Fruit fly (Drosophila melanogaster) whole organism, larva: ENCODE results near the gene CG32856.

ENCODE experiments used
- noc ChIP-seq: fragments of 200-800 bp; sonication (Bioruptor generic); optimal IDR thresholded peaks from 3 replicates; lab custom pipeline; 2019; ENCODE audit warnings: missing biosample characterization, mild to moderate bottlenecking, missing genetic modification characterization, moderate library complexity

Gene CG32856

DNA sequence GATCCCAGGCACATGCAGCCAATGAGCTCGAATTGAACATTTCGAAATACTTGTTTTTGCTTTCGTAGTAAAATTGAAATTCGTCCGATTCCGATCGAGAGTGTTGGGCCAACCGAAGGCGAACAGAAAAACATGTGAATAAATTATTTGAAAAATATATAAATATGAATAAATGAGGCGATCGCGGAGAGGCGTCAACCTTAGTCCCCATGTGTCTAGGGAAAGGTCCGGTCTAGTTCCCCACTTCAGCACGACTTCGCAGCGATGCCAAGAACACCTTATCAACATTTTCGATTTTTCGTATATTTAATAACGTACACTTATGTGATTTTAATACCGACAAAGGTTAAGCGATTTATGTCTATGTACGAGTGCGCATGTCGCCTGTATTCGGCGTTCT lies 26.4 kb upstream of the CG32856 start:
- TF ChIP-seq noc (tag; lab: Kevin White, UChicago), result no peak

DNA sequence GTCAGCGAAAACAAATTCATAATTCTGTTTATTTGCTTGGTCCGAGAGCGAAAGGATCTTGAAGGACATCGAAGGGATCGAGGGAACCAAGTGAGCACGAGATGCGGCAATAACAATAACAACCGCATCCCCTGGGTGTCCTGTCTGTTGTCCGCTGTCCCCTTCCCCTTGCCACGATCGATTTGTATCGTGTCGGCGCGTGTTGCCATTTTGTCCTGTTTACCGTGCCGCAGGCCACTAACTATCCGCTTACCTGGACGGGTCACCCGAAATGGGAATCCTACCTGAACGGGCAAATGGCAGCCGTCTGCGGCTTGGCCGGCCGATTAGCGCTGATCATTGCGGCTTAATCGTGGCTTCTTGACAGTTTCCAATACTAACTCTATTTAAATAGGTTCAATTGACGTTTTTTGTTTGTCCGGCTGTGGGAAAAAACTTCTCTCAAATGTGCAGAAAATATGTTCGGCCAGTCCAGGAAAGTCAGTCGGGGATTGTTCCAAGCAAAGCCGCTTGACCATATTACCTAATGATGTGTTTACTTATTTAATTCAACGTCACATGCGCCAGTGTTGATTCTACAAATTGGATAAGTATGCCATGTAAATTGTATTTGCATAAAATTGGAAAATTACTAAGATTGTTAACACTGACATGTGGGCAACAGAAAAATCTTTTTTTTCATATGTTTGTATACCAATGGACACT lies 24.2 kb upstream of the CG32856 start:
- no peak for TF ChIP-seq noc (tag; lab: Kevin White, UChicago)

DNA sequence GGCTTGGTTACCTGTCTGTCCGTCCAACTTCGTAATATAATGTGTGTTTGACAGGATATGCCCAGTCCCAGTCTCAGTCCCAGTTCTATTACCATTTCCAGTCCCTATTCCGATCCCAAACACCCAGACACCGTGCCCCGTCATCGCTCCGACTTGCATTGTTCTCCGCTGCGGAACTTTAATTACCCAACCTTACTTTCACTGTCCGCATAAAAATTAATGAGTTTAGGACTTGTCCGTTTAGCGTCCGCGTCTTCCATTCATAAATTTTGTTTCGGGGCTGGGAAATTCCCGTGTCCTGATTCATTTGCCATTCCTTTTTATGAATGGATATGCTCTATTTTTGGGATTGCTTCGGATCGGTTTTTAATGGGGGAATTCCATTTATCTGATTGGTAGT lies 23.2 kb upstream of the CG32856 start:
- TF ChIP-seq noc (tag; lab: Kevin White, UChicago), result no peak

DNA sequence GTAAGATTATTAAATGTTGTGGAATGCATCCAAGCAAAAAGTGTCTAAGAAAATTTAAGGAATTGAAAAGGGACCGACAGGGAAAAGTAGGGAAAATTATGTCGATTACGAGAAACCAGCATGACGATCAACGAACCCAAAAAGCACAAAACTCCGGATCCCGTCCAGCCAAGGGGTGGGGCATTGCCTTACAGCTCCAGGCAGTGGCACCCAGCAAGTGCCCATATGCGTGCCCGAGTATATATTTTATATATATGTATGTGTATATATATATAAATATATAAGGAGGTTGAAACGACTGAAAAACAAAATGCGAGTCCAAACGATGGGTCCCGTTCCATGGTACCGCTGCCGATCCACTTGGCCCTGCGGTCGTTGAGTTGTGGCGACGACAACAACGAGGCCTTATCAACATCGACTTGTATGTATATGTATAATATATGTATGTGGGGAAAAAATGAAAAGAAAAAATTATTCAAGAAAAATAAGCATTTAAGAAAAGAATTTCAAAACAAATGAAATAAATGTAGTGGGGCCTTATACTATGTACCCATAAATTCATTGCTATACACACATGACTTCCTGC lies 22.0 kb upstream of the CG32856 start:
- no peak for TF ChIP-seq noc (tag; lab: Kevin White, UChicago)

DNA sequence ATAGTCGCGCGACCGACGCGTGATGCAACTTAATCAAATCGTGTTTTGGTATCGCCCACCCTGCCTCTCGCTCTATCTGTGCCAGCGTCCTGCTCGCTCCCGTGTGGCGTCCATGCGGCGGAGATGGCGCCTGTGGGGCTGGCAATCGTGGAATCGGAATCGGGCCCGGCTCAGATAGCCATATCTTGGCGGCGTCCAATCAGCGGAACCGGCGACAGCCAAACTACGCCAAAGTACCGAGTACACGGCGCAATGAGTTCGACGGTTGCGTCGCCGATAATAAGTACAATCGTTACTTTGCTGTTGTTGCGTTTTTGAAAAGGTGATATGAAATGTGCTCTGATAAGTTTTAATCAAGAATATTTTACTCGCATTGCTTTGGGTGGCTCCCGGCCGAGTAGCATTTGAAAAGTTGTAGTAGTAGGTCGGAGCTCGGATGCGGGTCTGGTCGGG lies 20.6 kb upstream of the CG32856 start, which contains the start of gene srp:
TSS of gene srp (plus strand) at position 391 of the 453 bp plus-strand sequence.
- TF ChIP-seq noc (tag; lab: Kevin White, UChicago), result peak; percentile 58

DNA sequence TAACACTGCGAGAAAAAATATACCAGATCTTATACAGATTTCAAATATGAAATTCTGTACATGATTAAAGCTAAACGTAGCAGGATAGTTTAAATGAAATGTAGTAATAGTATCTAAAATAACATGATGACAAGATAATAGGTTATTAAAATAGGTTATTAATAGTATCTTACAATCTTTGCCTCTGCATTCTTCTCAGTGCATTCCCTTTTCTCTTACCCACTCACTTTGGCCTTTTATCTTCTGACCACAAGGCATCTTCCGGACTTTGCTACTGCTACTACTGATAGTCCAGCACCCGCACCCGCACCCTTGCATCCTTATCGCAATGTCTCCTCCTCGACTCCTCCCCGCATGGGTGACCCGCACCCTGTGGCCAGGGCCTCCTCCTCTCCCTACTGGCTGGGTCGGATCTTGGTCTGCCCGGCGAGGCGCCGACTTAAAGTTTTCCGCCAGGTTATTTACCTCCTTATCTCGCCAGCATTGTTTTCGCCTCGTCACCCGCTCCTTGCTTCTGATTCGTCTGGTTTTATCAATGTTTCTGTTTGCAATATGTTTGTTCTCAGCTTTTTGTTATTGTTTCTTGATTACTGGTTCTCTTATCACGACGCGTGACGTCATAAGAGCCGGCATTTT lies 19.4 kb upstream of the CG32856 start:
- no peak for TF ChIP-seq noc (tag; lab: Kevin White, UChicago)

DNA sequence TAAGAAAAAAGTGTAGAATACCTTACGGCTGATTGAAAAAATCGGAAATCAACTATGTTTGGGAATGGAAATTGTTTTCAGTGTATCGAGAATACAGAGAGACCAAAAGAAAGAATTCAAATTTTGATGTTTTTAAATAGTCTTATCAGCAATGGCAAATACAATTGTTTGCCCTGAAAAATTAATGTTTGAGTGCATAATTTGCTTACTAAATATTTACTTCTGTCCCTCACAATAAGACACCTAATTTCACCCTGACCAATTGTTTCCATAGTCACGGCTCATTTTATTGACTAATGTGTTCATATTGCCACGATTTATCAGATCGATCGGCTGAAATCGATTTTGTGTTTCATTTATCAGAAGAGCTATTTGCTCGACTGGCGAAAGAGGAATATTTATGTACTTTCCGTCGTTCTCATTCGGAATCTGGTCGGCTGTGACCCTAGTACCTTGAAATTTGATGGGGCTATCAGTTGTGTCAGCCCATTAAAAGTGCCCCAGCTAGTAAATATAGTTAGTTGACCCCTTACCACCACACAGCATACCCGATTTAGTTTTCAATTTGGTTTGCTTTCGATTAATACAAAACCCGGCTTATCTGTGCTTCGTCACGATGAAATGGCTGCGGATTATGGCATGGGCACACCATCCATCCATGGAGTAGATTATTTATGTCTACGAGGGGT lies 18.5 kb upstream of the CG32856 start:
- peak; percentile 29 for TF ChIP-seq noc (tag; lab: Kevin White, UChicago)

DNA sequence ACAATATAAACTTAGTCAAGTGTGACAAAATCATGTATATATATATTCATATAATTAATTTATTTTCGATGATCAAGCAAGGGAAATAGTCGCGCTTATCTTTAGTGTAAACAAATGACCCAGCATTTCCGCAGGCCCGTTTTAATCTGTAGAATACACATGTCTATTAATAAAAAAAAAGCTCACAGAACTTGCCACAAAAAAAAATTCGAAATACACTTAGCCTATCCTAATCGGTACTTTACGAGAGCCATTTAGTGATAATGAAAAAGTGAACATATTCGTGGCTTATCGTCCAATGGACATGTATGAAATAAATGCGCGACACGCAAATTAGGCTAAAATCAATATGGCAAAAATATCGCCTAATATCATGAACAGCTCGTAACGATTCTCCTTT lies 10.0 kb upstream of the CG32856 start:
- TF ChIP-seq noc (tag; lab: Kevin White, UChicago), result no peak

DNA sequence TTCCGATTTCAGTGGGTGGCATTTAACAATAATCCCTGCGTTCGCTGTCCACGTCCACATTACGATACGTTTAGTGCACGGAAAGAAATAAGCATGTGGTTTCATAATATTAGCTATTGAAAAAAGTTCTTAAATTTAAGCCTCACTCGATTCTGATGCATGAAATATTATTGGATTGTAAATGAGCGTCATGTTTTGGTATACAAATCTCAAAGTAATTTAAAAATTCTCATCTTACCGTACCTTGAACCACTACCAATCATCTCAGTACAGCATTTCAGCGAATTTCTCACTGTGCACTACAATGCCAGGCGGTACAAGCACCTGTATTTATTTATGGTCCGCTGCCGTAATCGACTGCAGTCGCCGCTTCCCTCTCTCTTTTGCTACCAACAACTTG lies 9.1 kb upstream of the CG32856 start:
- TF ChIP-seq noc (tag; lab: Kevin White, UChicago), result peak; percentile 86

DNA sequence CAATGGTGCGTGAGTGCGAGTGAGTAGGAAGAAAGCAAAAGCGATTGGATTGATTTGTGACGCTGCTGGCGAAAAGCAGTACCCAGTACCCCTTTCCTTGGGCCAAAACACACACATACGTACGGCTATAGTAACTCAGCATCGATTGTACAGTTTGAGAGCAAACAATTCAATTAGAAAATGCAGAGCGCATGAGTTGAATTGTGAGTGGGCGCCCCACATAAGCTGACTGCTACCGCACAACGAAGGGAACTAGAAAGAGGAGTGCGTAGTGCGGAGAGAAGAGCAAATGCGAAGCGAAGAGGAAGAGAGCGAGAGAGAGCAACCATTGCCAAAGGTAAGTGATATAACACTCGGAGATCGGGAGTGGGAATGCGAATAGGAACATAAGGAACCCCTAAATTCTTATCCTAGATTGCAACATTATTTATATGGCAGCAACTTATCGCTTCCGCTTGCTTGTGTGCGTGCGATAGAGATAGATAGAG lies 8.4 kb upstream of the CG32856 start:
- TF ChIP-seq noc (tag; lab: Kevin White, UChicago), result peak; percentile 59

DNA sequence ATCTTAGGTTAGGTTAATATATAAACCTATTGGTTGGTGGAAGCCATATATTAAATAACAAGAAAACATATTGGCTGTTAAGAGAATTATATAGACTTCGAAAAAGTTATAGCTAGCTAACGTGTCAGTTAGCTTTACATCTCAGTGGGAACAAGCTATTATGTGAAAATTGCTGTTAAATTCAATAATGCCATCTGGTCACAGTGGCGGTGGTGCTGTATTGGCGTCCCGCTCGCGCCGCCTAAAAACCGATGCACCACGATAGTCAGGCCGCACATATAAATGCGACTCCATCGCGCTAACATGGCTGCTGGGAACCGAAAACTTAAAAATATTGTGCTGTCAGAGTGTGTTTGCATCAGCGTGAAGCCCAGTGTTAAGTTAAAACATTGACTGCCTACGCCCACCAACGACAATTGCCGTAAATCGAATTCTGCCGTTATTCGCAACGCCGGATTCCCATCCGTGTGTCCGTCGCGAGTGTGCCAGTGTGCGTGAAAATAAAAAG lies 7.9 kb upstream of the CG32856 start, which contains the start of gene Hel89B:
TSS of gene Hel89B (plus strand) at position 320 of the 508 bp plus-strand sequence.
- no peak for TF ChIP-seq noc (tag; lab: Kevin White, UChicago)

DNA sequence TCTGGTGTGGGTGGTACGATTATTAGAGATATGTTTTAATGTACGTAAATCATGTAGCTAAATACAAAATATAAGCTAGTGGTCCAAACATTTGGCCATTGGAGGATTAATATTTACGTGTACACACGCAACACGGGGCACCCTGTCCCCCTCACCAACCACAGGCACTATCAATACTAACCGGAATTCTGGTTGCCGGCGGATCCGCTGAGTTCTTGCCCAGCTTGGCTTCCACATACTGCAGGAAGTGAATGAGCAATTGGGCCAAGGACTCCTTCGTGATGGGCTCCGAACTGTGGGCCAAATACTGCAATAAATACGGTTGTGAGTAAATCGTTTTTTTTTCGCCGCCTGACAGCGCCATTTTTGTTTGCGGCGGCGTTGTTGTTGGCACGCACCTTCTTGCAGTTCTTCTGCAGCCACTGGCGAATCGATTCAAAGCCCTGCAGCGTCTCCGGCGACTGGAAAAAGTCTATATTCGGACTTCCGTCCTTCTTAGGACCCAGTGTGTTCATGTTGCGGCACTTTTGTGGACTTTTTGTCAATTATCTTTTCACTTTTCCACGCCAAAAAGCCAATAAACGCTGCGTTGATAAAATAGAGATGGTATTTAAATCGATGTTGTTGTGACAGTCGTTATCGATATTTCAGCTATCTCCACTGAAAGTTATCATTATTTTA lies 7.3 kb upstream of the CG32856 start, which contains the start of gene mor:
TSS of gene mor (minus strand) at position 616 of the 681 bp plus-strand sequence.
- no peak for TF ChIP-seq noc (tag; lab: Kevin White, UChicago)

DNA sequence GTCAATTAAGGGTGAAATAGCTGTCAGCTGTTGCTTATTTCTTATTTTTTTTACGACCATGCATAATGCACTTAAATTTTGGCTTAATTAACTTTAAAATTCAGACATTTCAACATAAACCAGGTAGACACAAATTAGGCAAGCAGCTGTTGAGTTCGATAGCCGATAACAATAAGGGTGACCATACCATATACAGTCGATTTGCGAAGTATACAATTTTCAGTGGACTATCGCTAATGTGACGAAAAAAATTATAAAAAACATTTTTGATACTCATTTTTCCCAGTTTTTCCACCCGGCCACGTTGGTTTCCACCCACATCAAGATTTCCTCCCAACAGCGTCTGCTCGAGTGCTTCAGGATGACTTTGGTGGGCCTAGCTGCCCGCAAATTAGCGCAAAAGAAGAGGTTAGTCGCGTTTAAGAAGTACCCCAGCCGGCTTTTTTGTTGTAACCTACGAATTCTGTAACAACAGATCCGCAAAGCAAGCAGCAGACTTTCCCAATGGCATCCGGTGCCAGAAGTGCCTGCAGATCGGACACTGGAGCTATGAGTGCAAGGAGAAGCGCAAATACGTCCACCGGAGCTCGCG lies 1.4 kb downstream of the CG32856 start, which contains the start of the genes CG4287 and CG5516:
TSS of gene CG4287 (minus strand) at position 178 of the 592 bp plus-strand sequence.
TSS of gene CG5516 (plus strand) at position 195 of the 592 bp plus-strand sequence.
- no peak for TF ChIP-seq noc (tag; lab: Kevin White, UChicago)

DNA sequence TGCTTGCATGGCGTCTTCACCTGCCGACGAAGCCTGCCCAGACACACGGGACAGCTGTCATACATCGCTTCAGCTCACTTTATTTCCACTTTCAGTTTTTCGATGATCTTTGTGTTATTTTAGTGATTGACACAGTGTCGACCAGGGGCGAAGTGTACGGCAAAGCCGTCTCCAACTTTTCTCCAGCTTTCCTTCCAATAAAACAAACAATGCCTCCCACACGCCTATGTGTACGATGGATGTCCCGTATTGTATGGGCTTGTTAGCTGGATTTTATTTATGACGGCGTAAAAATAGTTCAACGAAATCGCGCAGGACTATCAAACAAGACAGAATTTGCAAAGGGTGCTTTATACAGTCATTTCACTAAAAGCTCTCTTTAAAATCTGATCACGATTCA lies 14.3 kb downstream of the CG32856 start, which contains the start of the genes CG31088 and CG46383:
TSS of gene CG31088 (minus strand) at position 101 of the 400 bp plus-strand sequence.
TSS of gene CG46383 (minus strand) at position 101 of the 400 bp plus-strand sequence.
- TF ChIP-seq noc (tag; lab: Kevin White, UChicago), result no peak
